Worm (Caenorhabditis elegans) whole organism, young adult: ENCODE measurements around the gene brap-2.

Experiments used
- C17E4.6 ChIP-seq: fragments of 200-800 bp; sonication (Bioruptor generic); IDR thresholded peaks from 2 replicates; pipeline ENCODE4 v1.3.6; 2022; ENCODE audit warnings: missing genetic modification reagents, missing genetic modification characterization, missing compliant biosample characterization
- D2030.7 ChIP-seq: fragments of 200-800 bp; sonication (Bioruptor generic); IDR thresholded peaks from 2 replicates; pipeline ENCODE4 v1.3.6; 2022; ENCODE audit warnings: missing genetic modification reagents, missing genetic modification characterization, missing compliant biosample characterization
- F23B12.7 ChIP-seq: sonication (generic microtip); optimal IDR thresholded peaks from 2 replicates; lab custom pipeline; 2017; ENCODE audit warnings: missing genetic modification characterization, mild to moderate bottlenecking, missing compliant biosample characterization, antibody characterized with exemption, moderate library complexity; ENCODE audit not compliant: insufficient read depth
- F39B2.1 ChIP-seq: fragments of 200-800 bp; sonication (Bioruptor generic); IDR thresholded peaks from 2 replicates; pipeline ENCODE4 v1.3.6; 2022; ENCODE audit warnings: missing genetic modification reagents, missing genetic modification characterization, missing compliant biosample characterization
- F57C9.4 ChIP-seq: sonication (generic microtip); optimal IDR thresholded peaks from 2 replicates; lab custom pipeline; 2017; ENCODE audit warnings: mild to moderate bottlenecking, missing genetic modification characterization, missing compliant biosample characterization
- T26A5.8 ChIP-seq: sonication (generic microtip); optimal IDR thresholded peaks from 2 replicates; lab custom pipeline; 2016; ENCODE audit warnings: missing genetic modification characterization, missing compliant biosample characterization
- aptf-2 ChIP-seq: fragments of 200-800 bp; sonication (Bioruptor generic); conservative IDR thresholded peaks from 2 replicates; pipeline ENCODE4 v1.3.6; 2022; ENCODE audit warnings: missing genetic modification reagents, missing genetic modification characterization, missing compliant biosample characterization
- atf-7 ChIP-seq: sonication (generic microtip); optimal IDR thresholded peaks from 2 replicates; lab custom pipeline; 2017; ENCODE audit warnings: mild to moderate bottlenecking, missing genetic modification characterization, missing compliant biosample characterization
- attf-6 ChIP-seq: fragments of 200-800 bp; sonication (Bioruptor generic); IDR thresholded peaks from 2 replicates; pipeline ENCODE4 v1.3.6; 2022; ENCODE audit warnings: missing genetic modification reagents, missing genetic modification characterization, missing compliant biosample characterization
- bed-2 ChIP-seq: fragments of 200-800 bp; sonication (Bioruptor generic); IDR thresholded peaks from 2 replicates; pipeline ENCODE4 v1.3.6; 2022; ENCODE audit warnings: missing genetic modification reagents, missing genetic modification characterization, missing compliant biosample characterization
- cebp-1 ChIP-seq, 2 experiments: fragments of 200-800 bp in 1 of 2; sonication (Bioruptor generic) in 1 of 2; sonication (generic microtip) in 1 of 2; IDR thresholded peaks in 1 of 2; optimal IDR thresholded peaks in 1 of 2; 2 replicates each; pipeline versions ENCODE4 v1.3.6 to Lab custom; 2017 to 2022; ENCODE audit warnings: missing compliant biosample characterization in 2 of 2, missing genetic modification characterization in 2 of 2, mild to moderate bottlenecking in 1 of 2, missing genetic modification reagents in 1 of 2, moderate library complexity in 1 of 2
- cebp-2 ChIP-seq: fragments of 200-800 bp; sonication (Bioruptor generic); IDR thresholded peaks from 2 replicates; pipeline ENCODE4 v1.3.6; 2022; ENCODE audit warnings: missing genetic modification characterization, missing compliant biosample characterization
- ceh-27 ChIP-seq: fragments of 200-800 bp; sonication (Bioruptor generic); optimal IDR thresholded peaks from 2 replicates; lab custom pipeline; 2018; ENCODE audit warnings: mild to moderate bottlenecking, missing genetic modification characterization, moderate library complexity, missing compliant biosample characterization
- ceh-40 ChIP-seq: fragments of 200-800 bp; sonication (Bioruptor generic); IDR thresholded peaks from 2 replicates; pipeline ENCODE4 v1.3.6; 2022; ENCODE audit warnings: missing genetic modification characterization, missing compliant biosample characterization
- ceh-58 ChIP-seq: fragments of 200-800 bp; sonication (Bioruptor generic); IDR thresholded peaks from 2 replicates; pipeline ENCODE4 v1.3.6; 2022; ENCODE audit warnings: missing genetic modification characterization, missing compliant biosample characterization
- ceh-79 ChIP-seq: sonication (generic microtip); optimal IDR thresholded peaks from 2 replicates; lab custom pipeline; 2017; ENCODE audit warnings: mild to moderate bottlenecking, missing genetic modification characterization, missing compliant biosample characterization
- ceh-91 ChIP-seq: fragments of 200-800 bp; sonication (Bioruptor generic); IDR thresholded peaks from 2 replicates; pipeline ENCODE4 v1.3.6; 2022; ENCODE audit warnings: missing genetic modification reagents, missing genetic modification characterization, missing compliant biosample characterization
- dpl-1 ChIP-seq: fragments of 150-350 bp; optimal IDR thresholded peaks from 2 replicates; lab custom pipeline; 2014; ENCODE audit warnings: missing biosample characterization, missing genetic modification reagents, missing genetic modification characterization
- efl-1 ChIP-seq: fragments of 150-350 bp; optimal IDR thresholded peaks from 2 replicates; lab custom pipeline; 2014; ENCODE audit warnings: missing biosample characterization, missing genetic modification reagents, missing genetic modification characterization
- fkh-3 ChIP-seq: sonication (generic microtip); optimal IDR thresholded peaks from 2 replicates; lab custom pipeline; 2016; ENCODE audit warnings: mild to moderate bottlenecking, missing genetic modification characterization, missing compliant biosample characterization
- gei-17 ChIP-seq: fragments of 200-800 bp; sonication (Bioruptor generic); optimal IDR thresholded peaks from 2 replicates; lab custom pipeline; 2018; ENCODE audit warnings: mild to moderate bottlenecking, missing genetic modification characterization, missing compliant biosample characterization
- hmg-20 ChIP-seq: fragments of 200-800 bp; sonication (Bioruptor generic); IDR thresholded peaks from 2 replicates; pipeline ENCODE4 v1.3.6; 2022; ENCODE audit warnings: missing genetic modification reagents, missing genetic modification characterization, missing compliant biosample characterization
- hrde-1 ChIP-seq: sonication (generic microtip); optimal IDR thresholded peaks from 2 replicates; lab custom pipeline; 2016; ENCODE audit warnings: missing genetic modification characterization, mild to moderate bottlenecking, missing compliant biosample characterization, moderate library complexity, missing genotype, missing genetic modification reagents, borderline replicate concordance
- lag-1 ChIP-seq: fragments of 200-800 bp; sonication (Bioruptor generic); IDR thresholded peaks from 2 replicates; pipeline ENCODE4 v1.3.6; 2022; ENCODE audit warnings: missing genetic modification reagents, missing genetic modification characterization, missing compliant biosample characterization
- let-607 ChIP-seq, 2 experiments: fragments of 200-800 bp in 1 of 2; sonication (Bioruptor generic) in 1 of 2; sonication (generic microtip) in 1 of 2; optimal IDR thresholded peaks; 2 replicates each; lab custom pipeline; 2016 to 2018; ENCODE audit warnings: mild to moderate bottlenecking in 2 of 2, missing compliant biosample characterization in 2 of 2, missing genetic modification characterization in 2 of 2, moderate library complexity in 2 of 2, missing genotype in 1 of 2
- lin-40 ChIP-seq: sonication (generic microtip); optimal IDR thresholded peaks from 2 replicates; lab custom pipeline; 2016; ENCODE audit warnings: missing genetic modification characterization, mild to moderate bottlenecking, missing compliant biosample characterization, missing genotype, missing genetic modification reagents
- lin-54 ChIP-seq: fragments of 200-800 bp; sonication (Bioruptor generic); optimal IDR thresholded peaks from 2 replicates; lab custom pipeline; 2018; ENCODE audit warnings: mild to moderate bottlenecking, missing genetic modification characterization, missing compliant biosample characterization
- madf-6 ChIP-seq: fragments of 200-800 bp; sonication (Bioruptor generic); IDR thresholded peaks from 2 replicates; pipeline ENCODE4 v1.3.6; 2022; ENCODE audit warnings: missing genetic modification reagents, missing genetic modification characterization, missing compliant biosample characterization
- madf-8 ChIP-seq: fragments of 200-800 bp; sonication (Bioruptor generic); conservative IDR thresholded peaks from 2 replicates; pipeline ENCODE4 v1.3.6; 2022; ENCODE audit warnings: missing genetic modification reagents, missing genetic modification characterization, missing compliant biosample characterization
- mel-28 ChIP-seq: sonication (generic microtip); optimal IDR thresholded peaks from 2 replicates; lab custom pipeline; 2016; ENCODE audit warnings: borderline replicate concordance, mild to moderate bottlenecking, missing genetic modification characterization, missing compliant biosample characterization
- nfya-2 ChIP-seq: fragments of 200-800 bp; sonication (Bioruptor generic); IDR thresholded peaks from 2 replicates; pipeline ENCODE4 v1.3.6; 2022; ENCODE audit warnings: missing genetic modification reagents, missing genetic modification characterization, missing compliant biosample characterization
- nhr-90 ChIP-seq: sonication (generic microtip); optimal IDR thresholded peaks from 2 replicates; lab custom pipeline; 2016; ENCODE audit warnings: missing genotype, mild to moderate bottlenecking, missing genetic modification characterization, missing compliant biosample characterization
- pbrm-1 ChIP-seq: fragments of 200-800 bp; sonication (Bioruptor generic); IDR thresholded peaks from 2 replicates; pipeline ENCODE4 v1.3.6; 2022; ENCODE audit warnings: missing genetic modification reagents, missing genetic modification characterization, missing compliant biosample characterization
- pha-4 ChIP-seq: fragments of 150-350 bp; sonication (generic microtip); optimal IDR thresholded peaks from 2 replicates; lab custom pipeline; 2014; ENCODE audit warnings: missing biosample characterization, missing genetic modification reagents, missing genetic modification characterization
- repo-1 ChIP-seq: sonication (generic microtip); optimal IDR thresholded peaks from 2 replicates; lab custom pipeline; 2017; ENCODE audit warnings: mild to moderate bottlenecking, missing genetic modification characterization, missing compliant biosample characterization
- sea-2 ChIP-seq: fragments of 200-800 bp; sonication (Bioruptor generic); IDR thresholded peaks from 2 replicates; pipeline ENCODE4 v1.3.6; 2022; ENCODE audit warnings: missing genetic modification characterization, missing compliant biosample characterization
- snpc-1.1 ChIP-seq: sonication (generic microtip); optimal IDR thresholded peaks from 2 replicates; lab custom pipeline; 2017; ENCODE audit warnings: missing genetic modification characterization, mild to moderate bottlenecking, missing compliant biosample characterization, antibody characterized with exemption, moderate library complexity, missing genotype, missing genetic modification reagents; ENCODE audit not compliant: insufficient read depth
- snpc-3.4 ChIP-seq: sonication (generic microtip); optimal IDR thresholded peaks from 2 replicates; lab custom pipeline; 2017; ENCODE audit warnings: missing genetic modification characterization, mild to moderate bottlenecking, missing compliant biosample characterization, antibody characterized with exemption, moderate library complexity, missing genotype, missing genetic modification reagents
- somi-1 ChIP-seq: fragments of 200-800 bp; sonication (Bioruptor generic); optimal IDR thresholded peaks from 2 replicates; lab custom pipeline; 2018; ENCODE audit warnings: mild to moderate bottlenecking, missing genetic modification characterization, missing compliant biosample characterization
- sptf-2 ChIP-seq: fragments of 200-800 bp; sonication (Bioruptor generic); optimal IDR thresholded peaks from 2 replicates; lab custom pipeline; 2018; ENCODE audit warnings: mild to moderate bottlenecking, missing genetic modification characterization, missing compliant biosample characterization
- tlf-1 ChIP-seq: fragments of 200-800 bp; sonication (Bioruptor generic); optimal IDR thresholded peaks from 2 replicates; lab custom pipeline; 2018; ENCODE audit warnings: mild to moderate bottlenecking, missing genetic modification characterization, missing compliant biosample characterization
- xnd-1 ChIP-seq: sonication (generic microtip); optimal IDR thresholded peaks from 2 replicates; lab custom pipeline; 2016; ENCODE audit warnings: missing genotype, missing genetic modification reagents, missing genetic modification characterization, missing compliant biosample characterization
- zim-3 ChIP-seq: sonication (generic microtip); optimal IDR thresholded peaks from 2 replicates; lab custom pipeline; 2017; ENCODE audit warnings: mild to moderate bottlenecking, missing genetic modification characterization, moderate library complexity, missing compliant biosample characterization
- ztf-18 ChIP-seq: sonication (generic microtip); optimal IDR thresholded peaks from 2 replicates; lab custom pipeline; 2016; ENCODE audit warnings: missing genotype, mild to moderate bottlenecking, missing genetic modification characterization, missing compliant biosample characterization
- ztf-22 ChIP-seq: fragments of 200-800 bp; sonication (Bioruptor generic); optimal IDR thresholded peaks from 2 replicates; lab custom pipeline; 2018; ENCODE audit warnings: mild to moderate bottlenecking, missing genetic modification characterization, moderate library complexity, missing compliant biosample characterization
- ztf-28 ChIP-seq: fragments of 200-800 bp; sonication (Bioruptor generic); IDR thresholded peaks from 2 replicates; pipeline ENCODE4 v1.3.6; 2022; ENCODE audit warnings: missing genetic modification reagents, missing genetic modification characterization, missing compliant biosample characterization
- ztf-3 ChIP-seq: fragments of 200-800 bp; sonication (Bioruptor generic); optimal IDR thresholded peaks from 2 replicates; lab custom pipeline; 2018; ENCODE audit warnings: mild to moderate bottlenecking, missing genetic modification characterization, missing compliant biosample characterization

The brap-2 gene

DNA sequence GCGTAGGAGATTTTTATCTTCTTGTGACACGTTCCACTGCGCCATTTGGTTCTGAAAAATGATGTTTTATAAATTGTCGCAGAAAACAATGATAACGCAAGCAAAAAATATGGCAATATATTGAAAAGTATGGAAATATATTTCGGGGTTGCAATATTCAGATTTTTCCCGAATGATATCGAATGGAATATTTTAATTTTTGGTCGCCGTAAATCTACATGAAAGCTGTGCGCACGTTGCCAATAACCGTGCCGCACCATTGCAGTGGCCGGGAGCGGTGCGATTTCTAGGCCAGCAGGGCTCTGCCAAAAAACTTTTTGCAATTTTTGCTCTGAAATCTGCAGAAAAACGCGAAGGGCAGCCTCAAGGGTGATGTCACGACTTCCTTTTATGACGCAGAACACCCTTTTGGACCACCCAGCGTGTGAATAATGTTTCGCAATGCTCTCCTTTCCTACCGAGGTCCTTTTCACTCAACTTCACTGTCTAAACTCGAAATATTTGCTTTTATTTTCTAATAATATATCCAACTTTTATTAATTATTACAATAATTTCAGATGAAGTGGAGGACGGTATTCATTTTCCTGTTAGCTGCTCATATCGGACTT is 34.7 kb downstream of the brap-2 start, which contains the start of the genes F09E5.11 and bmy-1 (continued):
- TF ChIP-seq ceh-58 (GFP tag; lab: Robert Waterston, UW) (no peak), hmg-20 (GFP tag; lab: Robert Waterston, UW) (peak; percentile 69; the same call in 1 of the 2 replicates), nfya-2 (GFP tag; lab: Robert Waterston, UW) (no peak), ceh-79 (tag; lab: Kevin White, UChicago) (no peak), cebp-1 (GFP tag; IDR thresholded peaks at IDR 0.05; lab: Robert Waterston, UW) (peak; percentile 81), cebp-1 (tag; optimal IDR thresholded peaks at IDR 0.05; lab: Kevin White, UChicago) (peak; percentile 92), hrde-1 (no peak), ztf-3 (GFP tag; lab: Kevin White, UChicago) (no peak), attf-6 (GFP tag; lab: Robert Waterston, UW) (no peak), pha-4 (tag; lab: Kevin White, UChicago) (no peak), D2030.7 (peak; percentile 79), T26A5.8 (no peak), lin-54 (GFP tag; lab: Kevin White, UChicago) (peak; percentile 78), tlf-1 (GFP tag; lab: Kevin White, UChicago) (peak; percentile 61), cebp-2 (GFP tag; lab: Robert Waterston, UW) (no peak), gei-17 (GFP tag; lab: Kevin White, UChicago) (no peak), repo-1 (tag; lab: Kevin White, UChicago) (no peak), F39B2.1 (no peak), lin-40 (tag; lab: Kevin White, UChicago) (peak; percentile 65), sptf-2 (GFP tag; lab: Kevin White, UChicago) (peak; percentile 63), F57C9.4 (no peak), pbrm-1 (GFP tag; lab: Robert Waterston, UW) (peak; percentile 84), xnd-1 (no peak), aptf-2 (GFP tag; lab: Robert Waterston, UW) (peak; percentile 83), ceh-91 (GFP tag; lab: Robert Waterston, UW) (peak; percentile 68), madf-8 (peak; percentile 60), atf-7 (tag; lab: Kevin White, UChicago) (peak; percentile 81), efl-1 (GFP tag; lab: Kevin White, UChicago) (peak; percentile 17), lag-1 (GFP tag; lab: Robert Waterston, UW) (no peak), mel-28 (tag; lab: Kevin White, UChicago) (no peak), ceh-27 (peak; percentile 91), ztf-18 (tag; lab: Kevin White, UChicago) (peak; percentile 69), dpl-1 (GFP tag; lab: Kevin White, UChicago) (no peak), fkh-3 (no peak), let-607 (tag; optimal IDR thresholded peaks at IDR 0.05; lab: Kevin White, UChicago) (peak in 1 of 2 experiments; percentile 45), F23B12.7 (peak; percentile 29), ceh-40 (GFP tag; lab: Robert Waterston, UW) (0 out of 2 replicates have a peak, but pooled peaks have one; percentile 39), nhr-90 (tag; lab: Kevin White, UChicago) (no peak), madf-6 (GFP tag; lab: Robert Waterston, UW) (peak; percentile 70), ztf-22 (GFP tag; lab: Kevin White, UChicago) (no peak), bed-2 (GFP tag; lab: Robert Waterston, UW) (peak; percentile 94), snpc-1.1 (tag; lab: Kevin White, UChicago) (peak; percentile 23), zim-3 (tag; lab: Kevin White, UChicago) (no peak), somi-1 (GFP tag; lab: Kevin White, UChicago) (peak; percentile 39), C17E4.6 (GFP tag; lab: Robert Waterston, UW) (0 out of 2 replicates have a peak, but pooled peaks have one; percentile 30), sea-2 (GFP tag; lab: Robert Waterston, UW) (no peak), snpc-3.4 (tag; lab: Kevin White, UChicago) (no peak), ztf-28 (peak; percentile 77)
